Fruit fly (Drosophila melanogaster) whole organism, embryonic: ENCODE measurements around the gene CG34303.

Experiments used
- Abd-B ChIP-seq: fragments of 200-800 bp; sonication (Bioruptor generic); optimal IDR thresholded peaks from 2 replicates; lab custom pipeline; 2018; ENCODE audit warnings: missing biosample characterization, mild to moderate bottlenecking, missing genetic modification characterization, moderate library complexity
- Aef1 ChIP-seq: fragments of 200-800 bp; sonication (Bioruptor generic); IDR thresholded peaks from 3 replicates; pipeline ENCODE4 v1.3.6; 2022; ENCODE audit warnings: missing biosample characterization, missing genetic modification characterization
- B-H2 ChIP-seq: fragments of 200-800 bp; sonication (Bioruptor generic); optimal IDR thresholded peaks from 2 replicates; lab custom pipeline; 2018; ENCODE audit warnings: missing biosample characterization, mild to moderate bottlenecking, missing genetic modification characterization
- CG10209 ChIP-seq: fragments of 200-800 bp; sonication (Bioruptor generic); optimal IDR thresholded peaks from 3 replicates; lab custom pipeline; 2017; ENCODE audit warnings: missing biosample characterization, mild to moderate bottlenecking, missing genetic modification characterization, missing genetic modification reagents
- CG10274 ChIP-seq: fragments of 200-800 bp; sonication (Bioruptor generic); optimal IDR thresholded peaks from 3 replicates; lab custom pipeline; 2017; ENCODE audit warnings: missing biosample characterization, mild to moderate bottlenecking, missing genetic modification characterization
- CG10543 ChIP-seq: fragments of 200-800 bp; sonication (Bioruptor generic); optimal IDR thresholded peaks from 3 replicates; lab custom pipeline; 2017; ENCODE audit warnings: missing biosample characterization, mild to moderate bottlenecking, missing genetic modification characterization, moderate library complexity
- CG11085 ChIP-seq: fragments of 200-800 bp; sonication (Bioruptor generic); IDR thresholded peaks from 2 replicates; pipeline ENCODE4 v1.3.6; 2022; ENCODE audit warnings: missing biosample characterization, missing genetic modification characterization
- CG12071 ChIP-seq: fragments of 200-800 bp; sonication (Bioruptor generic); optimal IDR thresholded peaks from 3 replicates; lab custom pipeline; 2018; ENCODE audit warnings: missing biosample characterization, mild to moderate bottlenecking, missing genetic modification characterization
- CG13296 ChIP-seq: fragments of 200-800 bp; sonication (Bioruptor generic); optimal IDR thresholded peaks from 3 replicates; lab custom pipeline; 2018; ENCODE audit warnings: missing biosample characterization, mild to moderate bottlenecking, missing genetic modification characterization
- CG13894 ChIP-seq: fragments of 200-800 bp; sonication (Bioruptor generic); optimal IDR thresholded peaks from 3 replicates; lab custom pipeline; 2018; ENCODE audit warnings: missing biosample characterization, mild to moderate bottlenecking, missing genetic modification characterization, moderate library complexity
- CG15269 ChIP-seq: fragments of 200-800 bp; sonication (Bioruptor generic); optimal IDR thresholded peaks from 2 replicates; lab custom pipeline; 2018; ENCODE audit warnings: missing biosample characterization, mild to moderate bottlenecking, missing genetic modification characterization, moderate library complexity
- CG15514 ChIP-seq: fragments of 200-800 bp; sonication (Bioruptor generic); optimal IDR thresholded peaks from 3 replicates; lab custom pipeline; 2017; ENCODE audit warnings: missing biosample characterization, missing genetic modification characterization, mild to moderate bottlenecking, moderate library complexity, missing genetic modification reagents
- CG15601 ChIP-seq: fragments of 200-800 bp; sonication (Bioruptor generic); optimal IDR thresholded peaks from 3 replicates; lab custom pipeline; 2019; ENCODE audit warnings: missing biosample characterization, mild to moderate bottlenecking, missing genetic modification characterization, moderate library complexity
- CG16815 ChIP-seq: fragments of 200-800 bp; sonication (Bioruptor generic); optimal IDR thresholded peaks from 3 replicates; lab custom pipeline; 2017; ENCODE audit warnings: missing biosample characterization, mild to moderate bottlenecking, missing genetic modification characterization
- CG17568 ChIP-seq: fragments of 200-800 bp; sonication (Bioruptor generic); optimal IDR thresholded peaks from 2 replicates; lab custom pipeline; 2018; ENCODE audit warnings: missing biosample characterization, mild to moderate bottlenecking, missing genetic modification characterization, moderate library complexity
- CG18599 ChIP-seq: fragments of 200-800 bp; sonication (Bioruptor generic); optimal IDR thresholded peaks from 3 replicates; lab custom pipeline; 2017; ENCODE audit warnings: missing biosample characterization, missing genetic modification characterization, mild to moderate bottlenecking, moderate library complexity, missing genetic modification reagents
- CG18764 ChIP-seq: fragments of 200-800 bp; sonication (Bioruptor generic); optimal IDR thresholded peaks from 3 replicates; lab custom pipeline; 2016; ENCODE audit warnings: missing biosample characterization, missing genetic modification characterization
- CG2199 ChIP-seq: fragments of 200-800 bp; sonication (Bioruptor generic); IDR thresholded peaks from 3 replicates; pipeline ENCODE4 v1.3.6; 2022; ENCODE audit warnings: missing biosample characterization, missing genetic modification characterization
- CG2678 ChIP-seq: fragments of 200-800 bp; sonication (Bioruptor generic); optimal IDR thresholded peaks from 3 replicates; lab custom pipeline; 2019; ENCODE audit warnings: missing biosample characterization, mild to moderate bottlenecking, missing genetic modification characterization, moderate library complexity
- CG3281 ChIP-seq: fragments of 200-800 bp; sonication (Bioruptor generic); optimal IDR thresholded peaks from 3 replicates; lab custom pipeline; 2017; ENCODE audit warnings: missing biosample characterization, mild to moderate bottlenecking, missing genetic modification characterization
- CG3407 ChIP-seq: fragments of 200-800 bp; sonication (Bioruptor generic); optimal IDR thresholded peaks from 2 replicates; lab custom pipeline; 2018; ENCODE audit warnings: missing biosample characterization, mild to moderate bottlenecking, missing genetic modification characterization
- CG6765 ChIP-seq: fragments of 200-800 bp; sonication (Bioruptor generic); optimal IDR thresholded peaks from 3 replicates; lab custom pipeline; 2017; ENCODE audit warnings: missing biosample characterization, mild to moderate bottlenecking, missing genetic modification characterization
- CG8089 ChIP-seq: fragments of 200-800 bp; sonication (Bioruptor generic); optimal IDR thresholded peaks from 3 replicates; lab custom pipeline; 2016; ENCODE audit warnings: missing biosample characterization, missing genetic modification characterization
- CG8290 ChIP-seq, 3 experiments: fragments of 200-800 bp; sonication (Bioruptor generic); optimal IDR thresholded peaks; 2 replicates each; lab custom pipeline; 2016 to 2019; ENCODE audit warnings: missing biosample characterization in 3 of 3, missing genetic modification characterization in 3 of 3, mild to moderate bottlenecking in 2 of 3, moderate library complexity in 1 of 3
- Dip2 ChIP-seq: fragments of 200-800 bp; sonication (Bioruptor generic); IDR thresholded peaks from 2 replicates; pipeline ENCODE4 v1.3.6; 2022; ENCODE audit warnings: missing biosample characterization, missing genetic modification characterization
- Fer1 ChIP-seq: fragments of 200-800 bp; sonication (Bioruptor generic); optimal IDR thresholded peaks from 2 replicates; lab custom pipeline; 2017; ENCODE audit warnings: missing biosample characterization, mild to moderate bottlenecking, missing genetic modification characterization
- Fer3 ChIP-seq: fragments of 200-800 bp; sonication (Bioruptor generic); optimal IDR thresholded peaks from 2 replicates; lab custom pipeline; 2018; ENCODE audit warnings: missing biosample characterization, mild to moderate bottlenecking, missing genetic modification characterization, moderate library complexity
- Hmr ChIP-seq: fragments of 200-800 bp; sonication (Bioruptor generic); optimal IDR thresholded peaks from 3 replicates; lab custom pipeline; 2017; ENCODE audit warnings: mild to moderate bottlenecking, missing biosample characterization, missing genetic modification reagents, missing genetic modification characterization
- Jarid2 ChIP-seq: fragments of 200-800 bp; sonication (Bioruptor generic); optimal IDR thresholded peaks from 3 replicates; lab custom pipeline; 2017; ENCODE audit warnings: mild to moderate bottlenecking, missing biosample characterization, missing genetic modification reagents, missing genetic modification characterization
- Meics ChIP-seq: fragments of 200-800 bp; sonication (Bioruptor generic); optimal IDR thresholded peaks from 2 replicates; lab custom pipeline; 2017; ENCODE audit warnings: missing biosample characterization, mild to moderate bottlenecking, missing genetic modification characterization
- PHDP ChIP-seq: fragments of 200-800 bp; sonication (Bioruptor generic); optimal IDR thresholded peaks from 3 replicates; lab custom pipeline; 2018; ENCODE audit warnings: missing biosample characterization, mild to moderate bottlenecking, missing genetic modification characterization, moderate library complexity
- Sox100B ChIP-seq: fragments of 200-800 bp; sonication (Bioruptor generic); optimal IDR thresholded peaks from 3 replicates; lab custom pipeline; 2018; ENCODE audit warnings: missing biosample characterization, mild to moderate bottlenecking, missing genetic modification characterization
- Sry-δ ChIP-seq: fragments of 200-800 bp; sonication (Bioruptor generic); optimal IDR thresholded peaks from 2 replicates; lab custom pipeline; 2016; ENCODE audit warnings: missing biosample characterization, missing genetic modification characterization
- Xbp1 ChIP-seq: fragments of 200-800 bp; sonication (Bioruptor generic); optimal IDR thresholded peaks from 3 replicates; lab custom pipeline; 2016; ENCODE audit warnings: missing biosample characterization, mild to moderate bottlenecking, missing genetic modification characterization
- ci ChIP-seq: fragments of 200-800 bp; sonication (Bioruptor generic); IDR thresholded peaks from 3 replicates; pipeline ENCODE4 v1.3.6; 2022; ENCODE audit warnings: missing biosample characterization, missing genetic modification characterization
- ind ChIP-seq: fragments of 200-800 bp; sonication (Bioruptor generic); optimal IDR thresholded peaks from 3 replicates; lab custom pipeline; 2016; ENCODE audit warnings: missing biosample characterization, missing genetic modification characterization
- kah ChIP-seq: fragments of 200-800 bp; sonication (Bioruptor generic); optimal IDR thresholded peaks from 2 replicates; lab custom pipeline; 2018; ENCODE audit warnings: missing biosample characterization, mild to moderate bottlenecking, missing genetic modification characterization
- mirr ChIP-seq: fragments of 200-800 bp; sonication (Bioruptor generic); optimal IDR thresholded peaks from 3 replicates; lab custom pipeline; 2018; ENCODE audit warnings: missing biosample characterization, mild to moderate bottlenecking, missing genetic modification characterization
- odd ChIP-seq: fragments of 200-800 bp; sonication (Bioruptor generic); optimal IDR thresholded peaks from 2 replicates; lab custom pipeline; 2017; ENCODE audit warnings: missing biosample characterization, mild to moderate bottlenecking, missing genetic modification characterization
- pfk ChIP-seq: fragments of 200-800 bp; sonication (Bioruptor generic); optimal IDR thresholded peaks from 2 replicates; lab custom pipeline; 2018; ENCODE audit warnings: missing biosample characterization, mild to moderate bottlenecking, missing genetic modification characterization, moderate library complexity
- phol ChIP-seq: fragments of 200-800 bp; sonication (Bioruptor generic); optimal IDR thresholded peaks from 3 replicates; lab custom pipeline; 2018; ENCODE audit warnings: missing biosample characterization, mild to moderate bottlenecking, missing genetic modification characterization, moderate library complexity
- pros ChIP-seq: fragments of 200-800 bp; sonication (Bioruptor generic); optimal IDR thresholded peaks from 3 replicates; lab custom pipeline; 2019; ENCODE audit warnings: missing biosample characterization, mild to moderate bottlenecking, missing genetic modification characterization, moderate library complexity
- sens ChIP-seq: fragments of 200-800 bp; sonication (Bioruptor generic); peaks from one replicate; lab custom pipeline; 2016; ENCODE audit warnings: missing biosample characterization, missing genetic modification characterization
- stwl ChIP-seq: fragments of 200-800 bp; sonication (Bioruptor generic); optimal IDR thresholded peaks from 3 replicates; lab custom pipeline; 2018; ENCODE audit warnings: missing biosample characterization, mild to moderate bottlenecking, missing genetic modification characterization, moderate library complexity
- tin ChIP-seq: fragments of 200-800 bp; sonication (Bioruptor generic); optimal IDR thresholded peaks from 3 replicates; lab custom pipeline; 2016; ENCODE audit warnings: missing biosample characterization, missing genetic modification characterization
- unc-4 ChIP-seq: fragments of 200-800 bp; sonication (Bioruptor generic); IDR thresholded peaks from 2 replicates; pipeline ENCODE4 v1.3.6; 2022; ENCODE audit warnings: missing biosample characterization, missing genetic modification characterization; ENCODE audit not compliant: partially characterized antibody

Gene CG34303

DNA sequence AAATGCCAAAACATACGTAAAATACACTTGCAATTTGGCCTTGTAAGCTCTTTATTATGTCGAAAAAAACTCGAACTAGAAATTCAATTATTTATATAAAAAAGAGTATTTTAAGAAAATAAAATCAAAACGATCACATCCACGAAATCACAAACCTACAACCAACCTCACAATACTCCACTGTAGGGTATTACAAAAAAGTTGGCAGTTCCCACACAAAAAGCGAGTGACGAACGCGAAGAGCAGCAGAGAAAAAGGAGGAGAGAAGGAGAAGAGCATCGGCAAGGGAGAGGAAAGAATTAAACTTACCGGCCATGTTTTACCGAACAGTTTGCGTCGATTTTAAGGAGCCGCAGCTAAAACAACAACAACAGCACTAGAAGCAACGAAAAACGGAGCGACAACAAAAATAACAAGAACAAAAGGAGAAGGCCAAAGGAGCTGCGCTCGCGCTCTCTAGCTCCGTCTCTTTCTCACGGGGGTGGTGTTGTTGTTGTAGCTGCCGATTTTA is 18.7 kb downstream of the CG34303 start (continued):
- TF ChIP-seq CG18764 (GFP tag; lab: Kevin White, UChicago), result no peak
- no peak for TF ChIP-seq CG8089 (GFP tag; lab: Kevin White, UChicago)
- TF ChIP-seq CG15601 (tag; lab: Kevin White, UChicago), result no peak
- no peak for TF ChIP-seq Xbp1
- no peak for TF ChIP-seq CG11085 (GFP tag; lab: Robert Waterston, UW)
- TF ChIP-seq Aef1 (GFP tag; lab: Robert Waterston, UW), result no peak
- TF ChIP-seq Jarid2 (GFP tag; lab: Kevin White, UChicago), result no peak
- no peak for TF ChIP-seq kah (GFP tag; lab: Kevin White, UChicago)
- TF ChIP-seq ind (GFP tag; lab: Kevin White, UChicago), result peak; percentile 10

DNA sequence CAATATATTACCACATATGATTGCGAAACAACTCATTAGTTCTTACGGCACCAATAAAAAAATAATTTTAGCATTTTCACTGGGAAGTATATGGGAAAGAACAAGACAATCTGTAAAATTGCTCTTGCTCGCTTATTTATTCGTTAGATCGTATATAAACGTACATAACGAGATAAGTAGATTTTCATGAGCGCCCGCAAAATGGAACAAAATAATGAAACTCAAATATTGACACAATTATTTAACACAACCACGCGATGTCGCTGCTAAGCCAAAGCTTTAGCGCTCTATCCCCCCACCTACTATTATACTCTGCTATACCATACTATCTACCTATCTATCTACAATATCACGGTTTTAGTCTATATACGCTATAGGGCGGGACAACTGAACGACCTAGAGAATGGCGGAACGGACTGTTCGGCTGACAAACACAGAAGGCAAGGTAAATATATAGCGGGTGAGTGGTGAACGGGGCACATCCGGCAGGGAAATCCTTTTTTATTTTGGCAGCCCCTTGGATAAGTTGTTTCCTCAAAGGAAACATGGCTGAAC is 20.6 kb downstream of the CG34303 start:
- TF ChIP-seq CG8290 (GFP tag; optimal IDR thresholded peaks at IDR 0.05; lab: Kevin White, UChicago) (no peak), CG8290 (tag; optimal IDR thresholded peaks at IDR 0.05; lab: Kevin White, UChicago) (peak in 1 of 2 experiments; percentile 22), CG10274 (GFP tag; lab: Kevin White, UChicago) (peak; percentile 7), CG2199 (GFP tag; lab: Robert Waterston, UW) (0 out of 3 replicates have a peak, but pooled peaks have one; percentile 8), CG13894 (tag; lab: Kevin White, UChicago) (peak; percentile 91), unc-4 (GFP tag; lab: Robert Waterston, UW) (no peak), CG6765 (GFP tag; lab: Kevin White, UChicago) (peak; percentile 49), Hmr (GFP tag; lab: Kevin White, UChicago) (peak; percentile 30), B-H2 (GFP tag; lab: Kevin White, UChicago) (peak; percentile 14), Fer3 (tag; lab: Kevin White, UChicago) (peak; percentile 8), CG16815 (no peak), tin (GFP tag; lab: Kevin White, UChicago) (no peak), pfk (GFP tag; lab: Kevin White, UChicago) (peak; percentile 28), sens (no peak), CG12071 (GFP tag; lab: Kevin White, UChicago) (peak; percentile 5), CG17568 (GFP tag; lab: Kevin White, UChicago) (peak; percentile 24), CG10543 (GFP tag; lab: Kevin White, UChicago) (peak; percentile 25), CG3281 (peak; percentile 1), CG18599 (GFP tag; lab: Kevin White, UChicago) (peak; percentile 40), ci (GFP tag; lab: Robert Waterston, UW) (0 out of 3 replicates have a peak, but pooled peaks have one; percentile 29), mirr (peak; percentile 47), PHDP (tag; lab: Kevin White, UChicago) (peak; percentile 20), Abd-B (GFP tag; lab: Kevin White, UChicago) (no peak), pros (GFP tag; lab: Kevin White, UChicago) (no peak), Sry-δ (no peak), CG13296 (GFP tag; lab: Kevin White, UChicago) (peak; percentile 72), Dip2 (no peak), phol (no peak), Fer1 (GFP tag; lab: Kevin White, UChicago) (peak; percentile 49), Sox100B (GFP tag; lab: Kevin White, UChicago) (peak; percentile 1), CG15269 (tag; lab: Kevin White, UChicago) (peak; percentile 10), CG3407 (GFP tag; lab: Kevin White, UChicago) (no peak), odd (peak; percentile 13), stwl (tag; lab: Kevin White, UChicago) (no peak), Aef1 (GFP tag; lab: Robert Waterston, UW) (no peak), CG15514 (GFP tag; lab: Kevin White, UChicago) (peak; percentile 16), CG10209 (GFP tag; lab: Kevin White, UChicago) (no peak), CG2678 (tag; lab: Kevin White, UChicago) (peak; percentile 34), Meics (GFP tag; lab: Kevin White, UChicago) (peak; percentile 39)
